Fruit fly (Drosophila melanogaster) whole organism, embryonic: ENCODE measurements around the gene CG11068.

Source experiments
- Aef1 ChIP-seq: fragments of 200-800 bp; sonication (Bioruptor generic); IDR thresholded peaks from 3 replicates; pipeline ENCODE4 v1.3.6; 2022; ENCODE audit warnings: missing biosample characterization, missing genetic modification characterization
- Asciz ChIP-seq: fragments of 200-800 bp; sonication (Bioruptor generic); optimal IDR thresholded peaks from 2 replicates; lab custom pipeline; 2017; ENCODE audit warnings: missing biosample characterization, mild to moderate bottlenecking, missing genetic modification characterization, missing genetic modification reagents
- Atf6 ChIP-seq: fragments of 200-800 bp; sonication (Bioruptor generic); IDR thresholded peaks from 2 replicates; pipeline ENCODE4 v1.3.6; 2022; ENCODE audit warnings: missing biosample characterization, missing genetic modification characterization
- CG10565 ChIP-seq: fragments of 200-800 bp; sonication (Bioruptor generic); optimal IDR thresholded peaks from 3 replicates; lab custom pipeline; 2016; ENCODE audit warnings: missing biosample characterization, mild to moderate bottlenecking, missing genetic modification characterization
- CG11723 ChIP-seq: fragments of 200-800 bp; sonication (Bioruptor generic); optimal IDR thresholded peaks from 2 replicates; lab custom pipeline; 2017; ENCODE audit warnings: missing biosample characterization, mild to moderate bottlenecking, missing genetic modification characterization
- CG13296 ChIP-seq: fragments of 200-800 bp; sonication (Bioruptor generic); optimal IDR thresholded peaks from 3 replicates; lab custom pipeline; 2018; ENCODE audit warnings: missing biosample characterization, mild to moderate bottlenecking, missing genetic modification characterization
- CG14014 ChIP-seq: fragments of 200-800 bp; sonication (Bioruptor generic); IDR thresholded peaks from 2 replicates; pipeline ENCODE4 v1.3.6; 2022; ENCODE audit warnings: missing biosample characterization, missing genetic modification characterization
- CG15479 ChIP-seq: fragments of 200-800 bp; sonication (Bioruptor generic); optimal IDR thresholded peaks from 3 replicates; lab custom pipeline; 2019; ENCODE audit warnings: missing biosample characterization, mild to moderate bottlenecking, missing genetic modification characterization, moderate library complexity
- CG16779 ChIP-seq: fragments of 200-800 bp; sonication (Bioruptor generic); IDR thresholded peaks from 2 replicates; pipeline ENCODE4 v1.3.6; 2022; ENCODE audit warnings: missing biosample characterization, missing genetic modification characterization
- CG17829 ChIP-seq: fragments of 200-800 bp; optimal IDR thresholded peaks from 2 replicates; lab custom pipeline; 2019; ENCODE audit warnings: missing biosample characterization, mild to moderate bottlenecking, missing genetic modification characterization, moderate library complexity
- CG32767 ChIP-seq: fragments of 200-800 bp; sonication (Bioruptor generic); IDR thresholded peaks from 2 replicates; pipeline ENCODE4 v1.3.6; 2022; ENCODE audit warnings: missing biosample characterization, missing genetic modification characterization
- CG3281 ChIP-seq: fragments of 200-800 bp; sonication (Bioruptor generic); optimal IDR thresholded peaks from 3 replicates; lab custom pipeline; 2017; ENCODE audit warnings: missing biosample characterization, mild to moderate bottlenecking, missing genetic modification characterization
- CG3838 ChIP-seq: fragments of 200-800 bp; sonication (Bioruptor generic); optimal IDR thresholded peaks from 3 replicates; lab custom pipeline; 2016; ENCODE audit warnings: missing biosample characterization, missing genetic modification characterization
- CG6272 ChIP-seq: fragments of 200-800 bp; sonication (Bioruptor generic); IDR thresholded peaks from 2 replicates; pipeline ENCODE4 v1.3.6; 2022; ENCODE audit warnings: missing biosample characterization, missing genetic modification characterization
- CG7745 ChIP-seq: fragments of 200-800 bp; sonication (Bioruptor generic); optimal IDR thresholded peaks from 2 replicates; lab custom pipeline; 2018; ENCODE audit warnings: missing biosample characterization, mild to moderate bottlenecking, missing genetic modification characterization, moderate library complexity
- CG8290 ChIP-seq, 3 experiments: fragments of 200-800 bp; sonication (Bioruptor generic); optimal IDR thresholded peaks; 2 replicates each; lab custom pipeline; 2016 to 2019; ENCODE audit warnings: missing biosample characterization in 3 of 3, missing genetic modification characterization in 3 of 3, mild to moderate bottlenecking in 2 of 3, moderate library complexity in 1 of 3
- CG8388 ChIP-seq: fragments of 200-800 bp; sonication (Bioruptor generic); optimal IDR thresholded peaks from 2 replicates; lab custom pipeline; 2019; ENCODE audit warnings: missing biosample characterization, mild to moderate bottlenecking, missing genetic modification characterization, moderate library complexity
- CG9876 ChIP-seq: fragments of 200-800 bp; sonication (Bioruptor generic); optimal IDR thresholded peaks from 2 replicates; lab custom pipeline; 2016; ENCODE audit warnings: missing biosample characterization, missing genetic modification characterization
- CTCF ChIP-seq: fragments of 200-800 bp; sonication (Bioruptor generic); optimal IDR thresholded peaks from 2 replicates; lab custom pipeline; 2017; ENCODE audit warnings: missing biosample characterization, mild to moderate bottlenecking, missing genetic modification characterization, moderate library complexity
- Doc2 ChIP-seq: fragments of 200-800 bp; sonication (Bioruptor generic); IDR thresholded peaks from 2 replicates; pipeline ENCODE4 v1.3.6; 2022; ENCODE audit warnings: missing biosample characterization, missing genetic modification characterization
- E2f2 ChIP-seq: fragments of 200-800 bp; sonication (Bioruptor generic); IDR thresholded peaks from 2 replicates; pipeline ENCODE4 v1.3.6; 2022; ENCODE audit warnings: missing biosample characterization, missing genetic modification characterization
- Kr ChIP-seq: fragments of 200-800 bp; sonication (Bioruptor generic); optimal IDR thresholded peaks from 2 replicates; lab custom pipeline; 2017; ENCODE audit warnings: missing biosample characterization, mild to moderate bottlenecking, missing genetic modification characterization
- Six4 ChIP-seq: fragments of 200-800 bp; sonication (Bioruptor generic); optimal IDR thresholded peaks from 2 replicates; lab custom pipeline; 2016; ENCODE audit warnings: missing biosample characterization, missing genetic modification characterization
- Sox102F ChIP-seq: fragments of 200-800 bp; sonication (Bioruptor generic); optimal IDR thresholded peaks from 2 replicates; lab custom pipeline; 2018; ENCODE audit warnings: missing biosample characterization, mild to moderate bottlenecking, missing genetic modification characterization, moderate library complexity
- Sry-β ChIP-seq: fragments of 200-800 bp; sonication (Bioruptor generic); optimal IDR thresholded peaks from 2 replicates; lab custom pipeline; 2018; ENCODE audit warnings: missing biosample characterization, mild to moderate bottlenecking, missing genetic modification characterization, moderate library complexity
- Tbp ChIP-seq: fragments of >200 bp; optimal IDR thresholded peaks from 2 replicates; lab custom pipeline; 2018; ENCODE audit warnings: missing biosample characterization, missing genetic modification characterization
- bbx ChIP-seq: fragments of 200-800 bp; sonication (Bioruptor generic); IDR thresholded peaks from 2 replicates; pipeline ENCODE4 v1.3.6; 2022; ENCODE audit warnings: missing biosample characterization, missing genetic modification characterization; ENCODE audit not compliant: partially characterized antibody
- corto ChIP-seq: fragments of 200-800 bp; sonication (Bioruptor generic); optimal IDR thresholded peaks from 2 replicates; lab custom pipeline; 2016; ENCODE audit warnings: missing biosample characterization, mild to moderate bottlenecking, missing genetic modification characterization, moderate library complexity
- fd102C ChIP-seq: fragments of 200-800 bp; sonication (Bioruptor generic); optimal IDR thresholded peaks from 2 replicates; lab custom pipeline; 2018; ENCODE audit warnings: missing biosample characterization, mild to moderate bottlenecking, missing genetic modification characterization, moderate library complexity
- grn ChIP-seq: fragments of 200-800 bp; sonication (Bioruptor generic); optimal IDR thresholded peaks from 3 replicates; lab custom pipeline; 2017; ENCODE audit warnings: missing biosample characterization, missing genetic modification characterization
- gsb-n ChIP-seq: fragments of 200-800 bp; sonication (Bioruptor generic); optimal IDR thresholded peaks from 3 replicates; lab custom pipeline; 2018; ENCODE audit warnings: missing biosample characterization, mild to moderate bottlenecking, missing genetic modification characterization
- insv ChIP-seq, 2 experiments: fragments of 200-800 bp; sonication (Bioruptor generic); optimal IDR thresholded peaks; 3 replicates each; lab custom pipeline; 2016 to 2018; ENCODE audit warnings: missing biosample characterization in 2 of 2, missing genetic modification characterization in 2 of 2
- inv ChIP-seq: fragments of 200-800 bp; sonication (Bioruptor generic); IDR thresholded peaks from 2 replicates; pipeline ENCODE4 v1.3.6; 2022; ENCODE audit warnings: missing biosample characterization, missing genetic modification characterization; ENCODE audit not compliant: partially characterized antibody
- lov ChIP-seq, 2 experiments: fragments of 200-800 bp in 1 of 2; fragments of >200 bp in 1 of 2; sonication (Bioruptor generic) in 1 of 2; IDR thresholded peaks in 1 of 2; optimal IDR thresholded peaks in 1 of 2; 2 replicates in 1 of 2; 3 replicates in 1 of 2; pipeline versions ENCODE4 v1.3.6 to Lab custom; 2017 to 2022; ENCODE audit warnings: missing biosample characterization in 1 of 2, missing genetic modification characterization in 1 of 2
- mam ChIP-seq: fragments of 200-800 bp; sonication (Bioruptor generic); optimal IDR thresholded peaks from 3 replicates; lab custom pipeline; 2016; ENCODE audit warnings: missing biosample characterization, missing genetic modification characterization
- p53 ChIP-seq: fragments of 200-800 bp; sonication (Bioruptor generic); optimal IDR thresholded peaks from 2 replicates; lab custom pipeline; 2016; ENCODE audit warnings: missing biosample characterization, missing genetic modification characterization
- peb ChIP-seq: fragments of 200-800 bp; sonication (Bioruptor generic); IDR thresholded peaks from 2 replicates; pipeline ENCODE4 v1.3.6; 2022; ENCODE audit warnings: missing biosample characterization, missing genetic modification characterization
- pzg ChIP-seq: fragments of 200-800 bp; sonication (Bioruptor generic); optimal IDR thresholded peaks from 3 replicates; lab custom pipeline; 2018; ENCODE audit warnings: missing biosample characterization, mild to moderate bottlenecking, missing genetic modification characterization, moderate library complexity
- row ChIP-seq: fragments of 200-800 bp; sonication (Bioruptor generic); IDR thresholded peaks from 3 replicates; pipeline ENCODE4 v1.3.6; 2022; ENCODE audit warnings: missing biosample characterization, missing genetic modification characterization
- scrt ChIP-seq: fragments of 200-800 bp; sonication (Bioruptor generic); optimal IDR thresholded peaks from 2 replicates; lab custom pipeline; 2018; ENCODE audit warnings: missing biosample characterization, mild to moderate bottlenecking, missing genetic modification characterization, moderate library complexity
- sna ChIP-seq: fragments of 200-800 bp; sonication (Bioruptor generic); IDR thresholded peaks from 2 replicates; pipeline ENCODE4 v1.3.6; 2022; ENCODE audit warnings: missing biosample characterization, missing genetic modification characterization; ENCODE audit not compliant: partially characterized antibody
- sr ChIP-seq: fragments of 200-800 bp; sonication (Bioruptor generic); IDR thresholded peaks from 3 replicates; pipeline ENCODE4 v1.3.6; 2022; ENCODE audit warnings: missing biosample characterization, missing genetic modification characterization
- stc ChIP-seq: fragments of 200-800 bp; sonication (Bioruptor generic); IDR thresholded peaks from 2 replicates; pipeline ENCODE4 v1.3.6; 2022; ENCODE audit warnings: missing biosample characterization, missing genetic modification characterization
- tap ChIP-seq: fragments of 200-800 bp; optimal IDR thresholded peaks from 3 replicates; lab custom pipeline; 2019; ENCODE audit warnings: missing biosample characterization, mild to moderate bottlenecking, missing genetic modification characterization, moderate library complexity
- tgo ChIP-seq: fragments of 200-800 bp; sonication (Bioruptor generic); IDR thresholded peaks from 3 replicates; pipeline ENCODE4 v1.3.6; 2022; ENCODE audit warnings: missing biosample characterization, missing genetic modification characterization
- tio ChIP-seq: fragments of 200-800 bp; sonication (Bioruptor generic); optimal IDR thresholded peaks from 2 replicates; lab custom pipeline; 2017; ENCODE audit warnings: missing biosample characterization, missing genetic modification characterization, inconsistent platforms
- tx ChIP-seq: fragments of 200-800 bp; sonication (Bioruptor generic); optimal IDR thresholded peaks from 2 replicates; lab custom pipeline; 2016; ENCODE audit warnings: missing biosample characterization, missing genetic modification characterization
- unpg ChIP-seq: fragments of 200-800 bp; sonication (Bioruptor generic); optimal IDR thresholded peaks from 3 replicates; lab custom pipeline; 2018; ENCODE audit warnings: missing biosample characterization, mild to moderate bottlenecking, missing genetic modification characterization, moderate library complexity
- zf30C ChIP-seq: fragments of 200-800 bp; sonication (Bioruptor generic); optimal IDR thresholded peaks from 3 replicates; lab custom pipeline; 2018; ENCODE audit warnings: missing biosample characterization, mild to moderate bottlenecking, missing genetic modification characterization

The CG11068 gene

dm6 chrX:13995977-13996723, 41.1 kb downstream of the CG11068 start, which contains the start of gene ben (continued):
- TF ChIP-seq Aef1 (peak; percentile 83), Tbp (GFP tag; lab: Kevin White, UChicago) (no peak), CG14014 (GFP tag; lab: Robert Waterston, UW) (peak; percentile 85), CG6272 (GFP tag; lab: Robert Waterston, UW) (no peak; the same call in none of the 2 replicates), unpg (peak; percentile 86), CG3281 (GFP tag; lab: Kevin White, UChicago) (peak; percentile 82), tio (GFP tag; lab: Kevin White, UChicago) (peak; percentile 69), CG7745 (tag; lab: Kevin White, UChicago) (no peak), CG10565 (GFP tag; lab: Kevin White, UChicago) (peak; percentile 61), CG17829 (tag; lab: Kevin White, UChicago) (peak; percentile 87), row (GFP tag; lab: Robert Waterston, UW) (peak; percentile 98), CG8388 (peak; percentile 79), CG16779 (GFP tag; lab: Robert Waterston, UW) (no peak), Sry-β (GFP tag; lab: Kevin White, UChicago) (peak; percentile 30), CG3838 (GFP tag; lab: Kevin White, UChicago) (peak; percentile 56), peb (peak; percentile 63), CG32767 (GFP tag; lab: Robert Waterston, UW) (peak; percentile 79), Sox102F (GFP tag; lab: Kevin White, UChicago) (peak; percentile 78), mam (GFP tag; lab: Kevin White, UChicago) (peak; percentile 89), pzg (GFP tag; lab: Kevin White, UChicago) (peak; percentile 63), fd102C (GFP tag; lab: Kevin White, UChicago) (peak; percentile 3), sna (GFP tag; lab: Robert Waterston, UW) (no peak), grn (no peak), Atf6 (peak; percentile 64), CG8290 (GFP tag; optimal IDR thresholded peaks at IDR 0.05; lab: Kevin White, UChicago) (peak; percentile 90), CG8290 (tag; optimal IDR thresholded peaks at IDR 0.05; lab: Kevin White, UChicago) (peak; percentile 38 to 63), Kr (no peak), tx (GFP tag; lab: Kevin White, UChicago) (peak; percentile 80), CG15479 (GFP tag; lab: Kevin White, UChicago) (no peak), scrt (peak; percentile 38), tgo (peak; percentile 80), CG11723 (GFP tag; lab: Kevin White, UChicago) (peak; percentile 58), insv (GFP tag; optimal IDR thresholded peaks at IDR 0.05; lab: Kevin White, UChicago) (peak in 1 of 2 experiments; percentile 85), stc (peak; percentile 31; the same call in 1 of the 2 replicates), corto (GFP tag; lab: Kevin White, UChicago) (no peak), Six4 (GFP tag; lab: Kevin White, UChicago) (peak; percentile 77), tap (tag; lab: Kevin White, UChicago) (peak; percentile 51), zf30C (GFP tag; lab: Kevin White, UChicago) (peak; percentile 80), inv (GFP tag; lab: Robert Waterston, UW) (no peak), CG13296 (GFP tag; lab: Kevin White, UChicago) (peak; percentile 42), p53 (GFP tag; lab: Kevin White, UChicago) (peak; percentile 76), E2f2 (GFP tag; lab: Robert Waterston, UW) (peak; percentile 83), Asciz (GFP tag; lab: Kevin White, UChicago) (peak; percentile 60), sr (GFP tag; lab: Robert Waterston, UW) (no peak), CG9876 (GFP tag; lab: Kevin White, UChicago) (peak; percentile 54), lov (optimal IDR thresholded peaks at IDR 0.05; lab: Kevin White, UChicago) (no peak), lov (GFP tag; IDR thresholded peaks at IDR 0.05; lab: Robert Waterston, UW) (0 out of 3 replicates have a peak, but pooled peaks have one; percentile 35), CTCF (GFP tag; lab: Kevin White, UChicago) (peak; percentile 28), bbx (GFP tag; lab: Robert Waterston, UW) (no peak), Doc2 (GFP tag; lab: Robert Waterston, UW) (no peak), gsb-n (tag; lab: Kevin White, UChicago) (peak; percentile 68)
